ENCODE assay signal across 2 fruit fly cellular contexts in genomic region chr2L:130691-131090, dm6.
TF ChIP-seq lines count a peak whose summit lies in the region.

CG3164 (minus strand) TSS chr2L:130791.

- no peak for TF ChIP-seq CTCF in whole organism, embryonic (GFP tag; optimal IDR thresholded peaks at IDR 0.05; lab: Kevin White, UChicago)

TF ChIP-seq in whole organism, embryonic, 481 proteins besides CTCF, POLR2A, EP300 and RAD21:
- TF ChIP-seq bsh (GFP tag; optimal IDR thresholded peaks at IDR 0.05; lab: Kevin White, UChicago) (no peak), lola (GFP tag; optimal IDR thresholded peaks at IDR 0.05; lab: Kevin White, UChicago) (peak in 1 of 3 experiments; percentile 22), CG13894 (tag; optimal IDR thresholded peaks at IDR 0.05; lab: Kevin White, UChicago) (peak; percentile 76)

TF ChIP-seq in whole organism, prepupa, 60 proteins besides CTCF, POLR2A, EP300 and RAD21:
- TF ChIP-seq eg (GFP tag; IDR thresholded peaks at IDR 0.05; lab: Robert Waterston, UW): 0 out of 3 replicates have a peak, but pooled peaks have one; percentile 13
- TF ChIP-seq salr (GFP tag; optimal IDR thresholded peaks at IDR 0.05; lab: Kevin White, UChicago): no peak
- TF ChIP-seq CG8119 (GFP tag; IDR thresholded peaks at IDR 0.05; lab: Robert Waterston, UW): 0 out of 3 replicates have a peak, but pooled peaks have one; percentile 22
